Fruit fly (Drosophila melanogaster) whole organism, embryonic: ENCODE measurements around the gene CG15506.

Experiments used
- Blimp-1 ChIP-seq: fragments of 200-800 bp; sonication (Bioruptor generic); optimal IDR thresholded peaks from 3 replicates; lab custom pipeline; 2018; ENCODE audit warnings: missing biosample characterization, missing genetic modification characterization, mild to moderate bottlenecking, moderate library complexity, missing genetic modification reagents
- CG10543 ChIP-seq: fragments of 200-800 bp; sonication (Bioruptor generic); optimal IDR thresholded peaks from 3 replicates; lab custom pipeline; 2017; ENCODE audit warnings: missing biosample characterization, mild to moderate bottlenecking, missing genetic modification characterization, moderate library complexity
- CG10979 ChIP-seq: fragments of 200-800 bp; sonication (Bioruptor generic); optimal IDR thresholded peaks from 2 replicates; lab custom pipeline; 2018; ENCODE audit warnings: missing biosample characterization, mild to moderate bottlenecking, missing genetic modification characterization, moderate library complexity
- CG7372 ChIP-seq: fragments of 200-800 bp; sonication (Bioruptor generic); IDR thresholded peaks from 2 replicates; pipeline ENCODE4 v1.3.6; 2022; ENCODE audit warnings: missing biosample characterization, missing genetic modification characterization
- Deaf1 ChIP-seq: fragments of 200-800 bp; optimal IDR thresholded peaks from 3 replicates; lab custom pipeline; 2019; ENCODE audit warnings: missing biosample characterization, mild to moderate bottlenecking, missing genetic modification characterization, moderate library complexity
- Gug ChIP-seq: fragments of 200-800 bp; sonication (Bioruptor generic); IDR thresholded peaks from 4 replicates; pipeline ENCODE4 v1.3.6; 2022; ENCODE audit warnings: missing biosample characterization, missing genetic modification characterization
- H15 ChIP-seq: fragments of 200-800 bp; sonication (Bioruptor generic); IDR thresholded peaks from 3 replicates; pipeline ENCODE4 v1.3.6; 2022; ENCODE audit warnings: missing biosample characterization, missing genetic modification characterization
- Sox102F ChIP-seq: fragments of 200-800 bp; sonication (Bioruptor generic); optimal IDR thresholded peaks from 2 replicates; lab custom pipeline; 2018; ENCODE audit warnings: missing biosample characterization, mild to moderate bottlenecking, missing genetic modification characterization, moderate library complexity
- abd-A ChIP-seq: fragments of 200-800 bp; sonication (Bioruptor generic); optimal IDR thresholded peaks from 3 replicates; lab custom pipeline; 2019; ENCODE audit warnings: missing biosample characterization, mild to moderate bottlenecking, missing genetic modification characterization, moderate library complexity
- trh ChIP-seq: fragments of 200-800 bp; sonication (Bioruptor generic); optimal IDR thresholded peaks from 2 replicates; lab custom pipeline; 2016; ENCODE audit warnings: missing biosample characterization, missing genetic modification characterization
- ttk ChIP-seq: fragments of 200-800 bp; sonication (Bioruptor generic); IDR thresholded peaks from 2 replicates; pipeline ENCODE4 v2.1.2; 2022; ENCODE audit warnings: missing biosample characterization, missing genetic modification characterization

dm6 chr3R:29770930-29771329 is 52.5 kb downstream of the CG15506 start:
- TF ChIP-seq Deaf1 (tag; lab: Kevin White, UChicago) (peak; percentile 10), CG10543 (GFP tag; lab: Kevin White, UChicago) (no peak), CG7372 (GFP tag; lab: Robert Waterston, UW) (no peak), Gug (no peak), H15 (GFP tag; lab: Robert Waterston, UW) (no peak), CG10979 (tag; lab: Kevin White, UChicago) (no peak), abd-A (tag; lab: Kevin White, UChicago) (no peak), Sox102F (no peak), ttk (GFP tag; lab: Robert Waterston, UW) (no peak), Blimp-1 (no peak), trh (GFP tag; lab: Kevin White, UChicago) (no peak)
